Fruit fly (Drosophila melanogaster): ENCODE measurements around the gene CG33710.

dm6 chr3L:19914833-19915232 is 37.8 kb downstream of the CG33710 start, which contains the start of gene Rpn1:
- no peak for TF ChIP-seq EcR (GFP tag; optimal IDR thresholded peaks at IDR 0.05)
- no peak for TF ChIP-seq usp (GFP tag; optimal IDR thresholded peaks at IDR 0.05)
